Fruit fly (Drosophila melanogaster): Measurements from ENCODE around the gene Rab39.
A peak's percentile ranks its signal among the peaks of the same experiment; 100 is the strongest.

Gene Rab39

dm6 chrX:7696711-7697654 is 37.7 kb upstream of the Rab39 start:
- TF ChIP-seq pan (optimal IDR thresholded peaks at IDR 0.05): no peak
- TF ChIP-seq Dll (optimal IDR thresholded peaks at IDR 0.05): peak; percentile 97

- TF ChIP-seq CG8478 (optimal IDR thresholded peaks at IDR 0.05) (no peak), usp (GFP tag; optimal IDR thresholded peaks at IDR 0.05) (no peak), EcR (GFP tag; optimal IDR thresholded peaks at IDR 0.05) (no peak), Dll (optimal IDR thresholded peaks at IDR 0.05) (no peak), psq (optimal IDR thresholded peaks at IDR 0.05) (no peak), pan (optimal IDR thresholded peaks at IDR 0.05) (no peak)
Observed at dm6 chrX:7698000-7698896, 36.5 kb upstream of the Rab39 start.

- TF ChIP-seq psq (optimal IDR thresholded peaks at IDR 0.05): no peak
- no peak for TF ChIP-seq CG8478 (optimal IDR thresholded peaks at IDR 0.05)
- TF ChIP-seq usp (GFP tag; optimal IDR thresholded peaks at IDR 0.05): no peak
- no peak for TF ChIP-seq EcR (GFP tag; optimal IDR thresholded peaks at IDR 0.05)
- no peak for TF ChIP-seq Dll (optimal IDR thresholded peaks at IDR 0.05)
- TF ChIP-seq pan (optimal IDR thresholded peaks at IDR 0.05): no peak
Observed at dm6 chrX:7699584-7700238, 35.0 kb upstream of the Rab39 start.

- no peak for TF ChIP-seq CG8478 (optimal IDR thresholded peaks at IDR 0.05)
- no peak for TF ChIP-seq pan (optimal IDR thresholded peaks at IDR 0.05)
- TF ChIP-seq usp (GFP tag; optimal IDR thresholded peaks at IDR 0.05): no peak
- no peak for TF ChIP-seq Dll (optimal IDR thresholded peaks at IDR 0.05)
- no peak for TF ChIP-seq EcR (GFP tag; optimal IDR thresholded peaks at IDR 0.05)
- no peak for TF ChIP-seq psq (optimal IDR thresholded peaks at IDR 0.05)
Observed at dm6 chrX:7700239-7700793, 34.4 kb upstream of the Rab39 start.

dm6 chrX:7701282-7702078 is 33.2 kb upstream of the Rab39 start:
- TF ChIP-seq psq (optimal IDR thresholded peaks at IDR 0.05) (no peak), usp (GFP tag; optimal IDR thresholded peaks at IDR 0.05) (no peak), CG8478 (optimal IDR thresholded peaks at IDR 0.05) (no peak), pan (optimal IDR thresholded peaks at IDR 0.05) (no peak), Dll (optimal IDR thresholded peaks at IDR 0.05) (no peak), EcR (GFP tag; optimal IDR thresholded peaks at IDR 0.05) (no peak)

dm6 chrX:7702160-7702907 is 32.4 kb upstream of the Rab39 start:
- no peak for TF ChIP-seq psq (optimal IDR thresholded peaks at IDR 0.05)
- TF ChIP-seq EcR (GFP tag; optimal IDR thresholded peaks at IDR 0.05): no peak
- TF ChIP-seq Dll (optimal IDR thresholded peaks at IDR 0.05): no peak
- no peak for TF ChIP-seq pan (optimal IDR thresholded peaks at IDR 0.05)
- no peak for TF ChIP-seq usp (GFP tag; optimal IDR thresholded peaks at IDR 0.05)
- TF ChIP-seq CG8478 (optimal IDR thresholded peaks at IDR 0.05): no peak

dm6 chrX:7703001-7703864 is 31.5 kb upstream of the Rab39 start:
- TF ChIP-seq pan (optimal IDR thresholded peaks at IDR 0.05): peak; percentile 77

dm6 chrX:7703865-7704221 is 30.9 kb upstream of the Rab39 start:
- TF ChIP-seq CG8478 (optimal IDR thresholded peaks at IDR 0.05) (no peak), psq (optimal IDR thresholded peaks at IDR 0.05) (no peak), pan (optimal IDR thresholded peaks at IDR 0.05) (no peak), EcR (GFP tag; optimal IDR thresholded peaks at IDR 0.05) (no peak), usp (GFP tag; optimal IDR thresholded peaks at IDR 0.05) (no peak), Dll (optimal IDR thresholded peaks at IDR 0.05) (no peak)

dm6 chrX:7704262-7705174 is 30.2 kb upstream of the Rab39 start:
- TF ChIP-seq usp (GFP tag; optimal IDR thresholded peaks at IDR 0.05) (no peak), Dll (optimal IDR thresholded peaks at IDR 0.05) (no peak)
